Worm (Caenorhabditis elegans) whole organism, late embryonic: ENCODE measurements around the gene T06C12.14.

ENCODE experiments used
- C38D4.7 ChIP-seq: fragments of 200-800 bp; sonication (Bioruptor generic); optimal IDR thresholded peaks from 2 replicates; lab custom pipeline; 2018; ENCODE audit warnings: mild to moderate bottlenecking, missing genetic modification characterization, moderate library complexity, missing compliant biosample characterization
- F13H6.1 ChIP-seq: sonication (generic microtip); optimal IDR thresholded peaks from 2 replicates; lab custom pipeline; 2016; ENCODE audit warnings: missing genetic modification characterization, missing compliant biosample characterization
- K02D7.2 ChIP-seq: sonication (generic microtip); optimal IDR thresholded peaks from 2 replicates; lab custom pipeline; 2017; ENCODE audit warnings: mild to moderate bottlenecking, missing genetic modification characterization, missing compliant biosample characterization
- Y22D7AL.16 ChIP-seq: sonication (generic microtip); optimal IDR thresholded peaks from 2 replicates; lab custom pipeline; 2016; ENCODE audit warnings: missing genetic modification characterization, missing compliant biosample characterization
- ahr-1 ChIP-seq: sonication (generic microtip); optimal IDR thresholded peaks from 2 replicates; lab custom pipeline; 2016; ENCODE audit warnings: missing genetic modification characterization, missing compliant biosample characterization
- ceh-19 ChIP-seq: fragments of 200-800 bp; sonication (Bioruptor generic); optimal IDR thresholded peaks from 2 replicates; lab custom pipeline; 2018; ENCODE audit warnings: mild to moderate bottlenecking, missing genetic modification characterization, missing compliant biosample characterization
- ceh-2 ChIP-seq: sonication (generic microtip); optimal IDR thresholded peaks from 2 replicates; lab custom pipeline; 2016; ENCODE audit warnings: missing genotype, missing genetic modification characterization, missing compliant biosample characterization
- ceh-22 ChIP-seq: sonication (generic microtip); optimal IDR thresholded peaks from 2 replicates; lab custom pipeline; 2017; ENCODE audit warnings: missing biosample characterization, missing genetic modification characterization
- ceh-30 ChIP-seq: fragments of 150-350 bp; optimal IDR thresholded peaks from 2 replicates; lab custom pipeline; 2014; ENCODE audit warnings: missing biosample characterization, missing genetic modification characterization
- ceh-34 ChIP-seq: sonication (generic microtip); optimal IDR thresholded peaks from 2 replicates; lab custom pipeline; 2016; ENCODE audit warnings: mild to moderate bottlenecking, missing genetic modification characterization, missing compliant biosample characterization
- ceh-45 ChIP-seq: fragments of 200-800 bp; sonication (Bioruptor generic); IDR thresholded peaks from 2 replicates; pipeline ENCODE4 v1.3.6; 2022; ENCODE audit warnings: missing genetic modification reagents, missing genetic modification characterization, missing compliant biosample characterization
- ceh-6 ChIP-seq: fragments of 200-800 bp; sonication (Bioruptor generic); optimal IDR thresholded peaks from 2 replicates; lab custom pipeline; 2018; ENCODE audit warnings: mild to moderate bottlenecking, missing genetic modification characterization, missing compliant biosample characterization
- ceh-9 ChIP-seq: sonication (generic microtip); optimal IDR thresholded peaks from 2 replicates; lab custom pipeline; 2016; ENCODE audit warnings: mild to moderate bottlenecking, missing genetic modification characterization, inconsistent platforms, missing compliant biosample characterization
- che-1 ChIP-seq: sonication (generic microtip); optimal IDR thresholded peaks from 2 replicates; lab custom pipeline; 2016; ENCODE audit warnings: mild to moderate bottlenecking, missing genetic modification characterization, missing compliant biosample characterization
- dmd-4 ChIP-seq: sonication (generic microtip); optimal IDR thresholded peaks from 2 replicates; lab custom pipeline; 2016; ENCODE audit warnings: borderline replicate concordance, missing genetic modification characterization, missing compliant biosample characterization
- dve-1 ChIP-seq: sonication (generic microtip); optimal IDR thresholded peaks from 2 replicates; lab custom pipeline; 2017; ENCODE audit warnings: antibody characterized with exemption, mild to moderate bottlenecking, missing genetic modification characterization, missing compliant biosample characterization
- elt-2 ChIP-seq: sonication (generic microtip); optimal IDR thresholded peaks from 2 replicates; lab custom pipeline; 2016; ENCODE audit warnings: missing genetic modification reagents, missing genetic modification characterization, missing compliant biosample characterization
- elt-4 ChIP-seq: sonication (generic microtip); optimal IDR thresholded peaks from 2 replicates; lab custom pipeline; 2016; ENCODE audit warnings: missing genetic modification characterization, missing compliant biosample characterization
- ets-4 ChIP-seq: sonication (generic microtip); optimal IDR thresholded peaks from 2 replicates; lab custom pipeline; 2016; ENCODE audit warnings: missing genetic modification characterization, missing compliant biosample characterization
- fkh-6 ChIP-seq: sonication (generic microtip); optimal IDR thresholded peaks from 2 replicates; lab custom pipeline; 2016; ENCODE audit warnings: missing genetic modification characterization, missing compliant biosample characterization
- gmeb-2 ChIP-seq: sonication (generic microtip); optimal IDR thresholded peaks from 2 replicates; lab custom pipeline; 2016; ENCODE audit warnings: missing genetic modification characterization, inconsistent platforms, missing compliant biosample characterization
- hlh-13 ChIP-seq: fragments of 200-800 bp; sonication (Bioruptor generic); optimal IDR thresholded peaks from 2 replicates; lab custom pipeline; 2018; ENCODE audit warnings: mild to moderate bottlenecking, missing genetic modification characterization, missing compliant biosample characterization
- hlh-8 ChIP-seq: sonication (generic microtip); optimal IDR thresholded peaks from 2 replicates; lab custom pipeline; 2016; ENCODE audit warnings: missing genotype, missing genetic modification characterization, missing compliant biosample characterization
- lim-6 ChIP-seq: sonication (generic microtip); optimal IDR thresholded peaks from 2 replicates; lab custom pipeline; 2016; ENCODE audit warnings: missing genetic modification characterization, missing compliant biosample characterization
- lin-11 ChIP-seq: fragments of 200-800 bp; sonication (Bioruptor generic); optimal IDR thresholded peaks from 2 replicates; lab custom pipeline; 2018; ENCODE audit warnings: mild to moderate bottlenecking, missing genetic modification characterization, missing compliant biosample characterization
- nhr-232 ChIP-seq: sonication (generic microtip); optimal IDR thresholded peaks from 2 replicates; lab custom pipeline; 2016; ENCODE audit warnings: missing genetic modification characterization, missing compliant biosample characterization
- pag-3 ChIP-seq: sonication (generic microtip); optimal IDR thresholded peaks from 2 replicates; lab custom pipeline; 2016; ENCODE audit warnings: missing compliant biosample characterization, missing genetic modification characterization, borderline replicate concordance
- pax-1 ChIP-seq: fragments of 150-350 bp; optimal IDR thresholded peaks from 2 replicates; lab custom pipeline; 2014; ENCODE audit warnings: missing biosample characterization, missing genetic modification characterization
- pha-4 ChIP-seq: fragments of 150-350 bp; optimal IDR thresholded peaks from 2 replicates; lab custom pipeline; 2018; ENCODE audit warnings: missing biosample characterization, missing genetic modification reagents, missing genetic modification characterization
- pros-1 ChIP-seq: fragments of 150-350 bp; optimal IDR thresholded peaks from 2 replicates; lab custom pipeline; 2014; ENCODE audit warnings: missing biosample characterization, missing genetic modification reagents, missing genetic modification characterization
- rnt-1 ChIP-seq: sonication (generic microtip); optimal IDR thresholded peaks from 2 replicates; lab custom pipeline; 2016; ENCODE audit warnings: missing genetic modification characterization, missing compliant biosample characterization
- sox-2 ChIP-seq: fragments of 200-800 bp; sonication (Bioruptor generic); IDR thresholded peaks from 2 replicates; pipeline ENCODE4 v1.3.6; 2022; ENCODE audit warnings: missing genetic modification reagents, missing genetic modification characterization, missing compliant biosample characterization
- tbx-7 ChIP-seq: sonication (generic microtip); optimal IDR thresholded peaks from 2 replicates; lab custom pipeline; 2016; ENCODE audit warnings: missing genotype, missing genetic modification characterization, missing compliant biosample characterization
- ttx-3 ChIP-seq: sonication (generic microtip); optimal IDR thresholded peaks from 2 replicates; lab custom pipeline; 2016; ENCODE audit warnings: missing genetic modification reagents, missing genetic modification characterization, missing compliant biosample characterization
- unc-86 ChIP-seq: sonication (generic microtip); optimal IDR thresholded peaks from 2 replicates; lab custom pipeline; 2016; ENCODE audit warnings: missing genetic modification characterization, missing compliant biosample characterization
- zip-5 ChIP-seq: sonication (generic microtip); optimal IDR thresholded peaks from 2 replicates; lab custom pipeline; 2016; ENCODE audit warnings: missing genetic modification characterization, missing compliant biosample characterization
- ztf-16 ChIP-seq: sonication (generic microtip); optimal IDR thresholded peaks from 2 replicates; lab custom pipeline; 2017; ENCODE audit warnings: missing genetic modification characterization, missing compliant biosample characterization

T06C12.14 gene

ce11 chrV:15865839-15866238, 34.0 kb upstream of the T06C12.14 start, which contains the start of gene srh-293:
TSS of gene srh-293 (plus strand) at chrV:15866139.
- TF ChIP-seq ets-4 (tag; lab: Kevin White, UChicago), result no peak
- TF ChIP-seq unc-86 (tag; lab: Kevin White, UChicago), result no peak
- TF ChIP-seq ceh-45, result no peak
- no peak for TF ChIP-seq ceh-30 (tag; lab: Kevin White, UChicago)
- no peak for TF ChIP-seq ceh-19 (GFP tag; lab: Kevin White, UChicago)
- TF ChIP-seq hlh-8 (tag; lab: Kevin White, UChicago), result no peak
- no peak for TF ChIP-seq tbx-7 (tag; lab: Kevin White, UChicago)
- no peak for TF ChIP-seq gmeb-2 (tag; lab: Kevin White, UChicago)
- TF ChIP-seq zip-5 (tag; lab: Kevin White, UChicago), result no peak
- TF ChIP-seq lim-6 (tag; lab: Kevin White, UChicago), result no peak
- no peak for TF ChIP-seq ceh-22 (tag; lab: Kevin White, UChicago)
- TF ChIP-seq rnt-1 (tag; lab: Kevin White, UChicago), result no peak
- TF ChIP-seq ztf-16 (tag; lab: Kevin White, UChicago), result no peak
- TF ChIP-seq dmd-4 (tag; lab: Kevin White, UChicago), result no peak
- no peak for TF ChIP-seq ttx-3
- no peak for TF ChIP-seq che-1 (tag; lab: Kevin White, UChicago)
- no peak for TF ChIP-seq lin-11 (tag; lab: Kevin White, UChicago)
- no peak for TF ChIP-seq K02D7.2
- no peak for TF ChIP-seq ceh-6 (GFP tag; lab: Kevin White, UChicago)
- no peak for TF ChIP-seq pax-1

DNA sequence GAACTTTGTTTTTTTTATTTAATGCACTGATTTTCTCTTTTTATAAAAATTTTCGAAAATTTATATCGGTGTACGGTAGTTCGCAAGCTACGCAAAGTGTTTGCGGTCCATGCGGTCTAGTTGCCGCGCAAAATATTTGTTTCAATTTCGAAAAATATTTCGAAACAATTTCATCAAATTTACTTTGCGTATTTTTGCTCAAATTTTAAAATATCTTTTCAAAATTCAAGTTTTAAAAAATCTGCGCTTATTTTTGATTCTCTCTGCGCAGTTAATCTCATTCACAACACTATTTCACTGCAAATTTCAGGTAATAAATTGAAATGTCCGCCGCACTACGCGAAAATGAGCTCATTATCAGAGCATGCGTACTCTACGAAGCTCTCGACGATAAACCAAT, 32.4 kb upstream of the T06C12.14 start, which contains the start of gene fbxa-197:
fbxa-197 (plus strand) TSS at position 301 of the 400 bp plus-strand sequence.
- TF ChIP-seq dve-1 (no peak), ahr-1 (tag; lab: Kevin White, UChicago) (no peak), ceh-30 (tag; lab: Kevin White, UChicago) (no peak), nhr-232 (tag; lab: Kevin White, UChicago) (no peak), F13H6.1 (tag; lab: Kevin White, UChicago) (no peak), hlh-13 (GFP tag; lab: Kevin White, UChicago) (no peak), ttx-3 (no peak), C38D4.7 (GFP tag; lab: Kevin White, UChicago) (no peak), tbx-7 (tag; lab: Kevin White, UChicago) (no peak), Y22D7AL.16 (tag; lab: Kevin White, UChicago) (no peak), hlh-8 (tag; lab: Kevin White, UChicago) (no peak), ceh-6 (GFP tag; lab: Kevin White, UChicago) (no peak), pros-1 (tag; lab: Kevin White, UChicago) (no peak), ceh-19 (GFP tag; lab: Kevin White, UChicago) (no peak), ceh-34 (tag; lab: Kevin White, UChicago) (no peak), elt-2 (no peak)

DNA sequence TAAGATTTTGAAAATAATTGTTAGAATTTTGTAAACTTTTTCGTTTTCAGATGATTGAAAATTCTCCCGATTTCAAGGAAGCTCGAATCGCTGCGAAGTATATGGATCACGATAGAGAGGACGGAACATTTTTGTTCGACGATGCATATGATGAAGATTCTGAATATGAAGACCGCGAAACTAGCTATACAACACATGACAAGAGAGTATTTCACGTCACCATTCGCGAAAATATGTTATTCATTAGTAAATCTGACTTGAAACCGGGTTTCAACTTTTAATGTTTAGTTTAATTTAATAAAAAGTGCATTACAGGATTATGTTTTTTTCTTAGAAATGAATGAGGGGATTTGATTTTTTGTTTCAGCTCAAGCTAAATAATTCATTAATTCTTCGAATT, 29.4 kb upstream of the T06C12.14 start, which contains the start of gene str-57:
str-57 (plus strand) TSS at position 301 of the 400 bp plus-strand sequence.
- TF ChIP-seq ceh-9, result no peak
- TF ChIP-seq pha-4 (tag; lab: Kevin White, UChicago), result no peak
- TF ChIP-seq fkh-6 (tag; lab: Kevin White, UChicago), result no peak
- TF ChIP-seq dve-1, result no peak
- TF ChIP-seq dmd-4 (tag; lab: Kevin White, UChicago), result no peak
- TF ChIP-seq ahr-1 (tag; lab: Kevin White, UChicago), result no peak
- TF ChIP-seq hlh-13 (GFP tag; lab: Kevin White, UChicago), result no peak

- TF ChIP-seq zip-5 (tag; lab: Kevin White, UChicago) (no peak), pag-3 (tag; lab: Kevin White, UChicago) (no peak), hlh-13 (GFP tag; lab: Kevin White, UChicago) (no peak), sox-2 (GFP tag; lab: Robert Waterston, UW) (no peak), ceh-34 (tag; lab: Kevin White, UChicago) (no peak), ahr-1 (tag; lab: Kevin White, UChicago) (no peak), ztf-16 (tag; lab: Kevin White, UChicago) (no peak), ceh-2 (tag; lab: Kevin White, UChicago) (no peak), Y22D7AL.16 (tag; lab: Kevin White, UChicago) (no peak), elt-4 (tag; lab: Kevin White, UChicago) (no peak), ceh-30 (tag; lab: Kevin White, UChicago) (no peak), dmd-4 (tag; lab: Kevin White, UChicago) (no peak)
These were observed 27.5 kb upstream of the T06C12.14 start, which contains the start of gene str-56 for ce11 chrV:15872273-15872672. TSS of gene str-56 (plus strand) at chrV:15872573.
